Fruit fly (Drosophila melanogaster): ENCODE measurements around the gene CG13926.

CG13926 gene

DNA sequence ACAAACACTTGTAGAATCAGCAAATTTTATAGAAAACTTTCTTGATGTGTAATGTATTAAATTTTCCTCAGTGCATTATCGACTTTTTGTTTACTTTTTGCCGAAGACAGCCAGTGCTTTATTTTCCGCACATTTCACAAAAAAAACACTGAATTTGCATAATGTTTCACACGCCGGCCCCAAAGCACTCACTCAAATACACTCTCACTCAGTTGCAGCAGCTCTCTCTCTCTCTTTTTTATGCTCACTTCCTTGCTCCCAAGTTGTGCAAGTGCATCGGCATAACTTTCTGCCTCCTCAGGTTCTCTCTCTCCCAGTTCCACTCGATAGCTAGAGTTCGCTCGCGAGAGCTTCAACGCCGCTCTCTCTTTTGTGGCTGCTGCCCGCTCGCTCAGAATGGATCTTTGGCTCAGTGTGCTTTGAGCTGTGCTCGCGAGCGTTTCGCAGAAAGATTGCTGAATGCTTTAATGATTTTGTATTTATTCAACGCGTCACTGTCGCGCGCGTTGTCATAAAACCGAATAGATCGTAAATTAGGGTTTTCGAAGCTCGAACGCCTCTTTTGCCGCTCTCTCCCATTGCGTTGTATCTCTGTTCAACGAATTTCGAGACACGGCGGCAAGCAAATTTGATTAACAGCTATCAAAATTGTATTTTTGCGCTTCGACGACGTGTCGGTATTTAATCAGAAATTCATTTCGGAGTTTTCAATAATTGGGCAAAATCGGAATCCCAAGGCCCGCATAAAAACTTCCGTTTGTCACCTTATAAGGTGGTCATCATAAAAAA lies 31.5 kb downstream of the CG13926 start (continued):
- TF ChIP-seq sna (GFP tag; IDR thresholded peaks at IDR 0.05; ENCODE audit: partially characterized antibody) = peak; percentile 84
- no peak; the same call in 1 of the 2 replicates for TF ChIP-seq stc (GFP tag; IDR thresholded peaks at IDR 0.05)
- TF ChIP-seq Stat92E (GFP tag; optimal IDR thresholded peaks at IDR 0.05) = peak in 1 of 3 experiments; percentile 61
- peak; percentile 34; the same call in 1 of the 2 replicates for TF ChIP-seq Adf1 (GFP tag; IDR thresholded peaks at IDR 0.05)
- peak; percentile 52; the same call in 1 of the 3 replicates for TF ChIP-seq Dbx (GFP tag; IDR thresholded peaks at IDR 0.05)
- no peak for TF ChIP-seq eve (GFP tag; optimal IDR thresholded peaks at IDR 0.05)
- peak; percentile 20; the same call in 1 of the 2 replicates for TF ChIP-seq inv (GFP tag; IDR thresholded peaks at IDR 0.05; ENCODE audit: partially characterized antibody)
- no peak for TF ChIP-seq CG8944 (GFP tag; optimal IDR thresholded peaks at IDR 0.05)
- no peak for TF ChIP-seq CG18011 (GFP tag; optimal IDR thresholded peaks at IDR 0.05)
- TF ChIP-seq tup (GFP tag; optimal IDR thresholded peaks at IDR 0.05) = no peak
- peak; percentile 15 for TF ChIP-seq Blimp-1 (GFP tag; optimal IDR thresholded peaks at IDR 0.05)
- TF ChIP-seq CG4404 (GFP tag; IDR thresholded peaks at IDR 0.05) = no peak
- no peak for TF ChIP-seq CG11093 (GFP tag; IDR thresholded peaks at IDR 0.05)
- TF ChIP-seq aop (GFP tag; IDR thresholded peaks at IDR 0.05) = no peak
- peak; percentile 24 for TF ChIP-seq CG6254 (GFP tag; optimal IDR thresholded peaks at IDR 0.05)
- no peak for TF ChIP-seq ash1 (GFP tag; optimal IDR thresholded peaks at IDR 0.05)
- no peak for TF ChIP-seq kay (GFP tag; optimal IDR thresholded peaks at IDR 0.05)
- TF ChIP-seq fd3F (GFP tag; optimal IDR thresholded peaks at IDR 0.05) = no peak
- no peak for TF ChIP-seq CG5953 (GFP tag; IDR thresholded peaks at IDR 0.05)
- no peak for TF ChIP-seq CG2889 (GFP tag; IDR thresholded peaks at IDR 0.05)
- TF ChIP-seq Sox100B (GFP tag; optimal IDR thresholded peaks at IDR 0.05) = no peak
- TF ChIP-seq CG10462 (GFP tag; optimal IDR thresholded peaks at IDR 0.05) = no peak
- peak; percentile 99 for TF ChIP-seq z (GFP tag; IDR thresholded peaks at IDR 0.05)
- TF ChIP-seq CG9437 (GFP tag; optimal IDR thresholded peaks at IDR 0.05) = no peak
- no peak for TF ChIP-seq ATbp (GFP tag; optimal IDR thresholded peaks at IDR 0.05)
- no peak for TF ChIP-seq cato (GFP tag; optimal IDR thresholded peaks at IDR 0.05; ENCODE audit: borderline replicate concordance)
- peak; percentile 65 for TF ChIP-seq CG32532 (GFP tag; IDR thresholded peaks at IDR 0.05)
- TF ChIP-seq CG11085 (GFP tag; IDR thresholded peaks at IDR 0.05) = no peak
- no peak for TF ChIP-seq wor (GFP tag; IDR thresholded peaks at IDR 0.05)
- TF ChIP-seq CG5180 (GFP tag; optimal IDR thresholded peaks at IDR 0.05) = no peak
- no peak for TF ChIP-seq CG31224 (GFP tag; IDR thresholded peaks at IDR 0.05)
- peak; percentile 47 for TF ChIP-seq Fer1 (GFP tag; optimal IDR thresholded peaks at IDR 0.05)
- TF ChIP-seq en (GFP tag; optimal IDR thresholded peaks at IDR 0.05) = no peak
- TF ChIP-seq Scr (GFP tag; IDR thresholded peaks at IDR 0.05; ENCODE audit: partially characterized antibody) = peak; percentile 54
- TF ChIP-seq grn (GFP tag; optimal IDR thresholded peaks at IDR 0.05) = no peak
- TF ChIP-seq Mrtf (GFP tag; IDR thresholded peaks at IDR 0.05) = no peak
- TF ChIP-seq btn (GFP tag; optimal IDR thresholded peaks at IDR 0.05) = no peak
- TF ChIP-seq Deaf1 (tag; optimal IDR thresholded peaks at IDR 0.05) = peak; percentile 44
- peak; percentile 21 for TF ChIP-seq Abd-B (GFP tag; optimal IDR thresholded peaks at IDR 0.05)
- TF ChIP-seq gfzf (GFP tag; optimal IDR thresholded peaks at IDR 0.05) = no peak
- no peak for TF ChIP-seq CG12299 (tag; optimal IDR thresholded peaks at IDR 0.05)
- no peak for TF ChIP-seq slou (GFP tag; optimal IDR thresholded peaks at IDR 0.05)
- TF ChIP-seq CG13123 (GFP tag; optimal IDR thresholded peaks at IDR 0.05) = no peak
- TF ChIP-seq Bgb (GFP tag; IDR thresholded peaks at IDR 0.05; ENCODE audit: partially characterized antibody) = peak; percentile 62
- no peak for TF ChIP-seq Nf-YB (GFP tag; optimal IDR thresholded peaks at IDR 0.05)
- TF ChIP-seq CG18599 (GFP tag; optimal IDR thresholded peaks at IDR 0.05) = peak; percentile 32
- TF ChIP-seq CG9797 (GFP tag; optimal IDR thresholded peaks at IDR 0.05) = no peak
- TF ChIP-seq tna (GFP tag; IDR thresholded peaks at IDR 0.05; ENCODE audit: partially characterized antibody) = peak; percentile 48; the same call in 1 of the 2 replicates
